Fruit fly (Drosophila melanogaster) whole organism, embryonic: Measurements from ENCODE around the gene SKIP.

Experiments
- Bdp1 ChIP-seq: fragments of 200-800 bp; sonication (Bioruptor generic); optimal IDR thresholded peaks from 3 replicates; lab custom pipeline; 2016; ENCODE audit warnings: missing biosample characterization, missing genetic modification characterization
- BtbVII ChIP-seq: fragments of 200-800 bp; sonication (Bioruptor generic); optimal IDR thresholded peaks from 3 replicates; lab custom pipeline; 2017; ENCODE audit warnings: missing biosample characterization, mild to moderate bottlenecking, missing genetic modification characterization
- CG12104 ChIP-seq: fragments of 200-800 bp; sonication (Bioruptor generic); optimal IDR thresholded peaks from 3 replicates; lab custom pipeline; 2016; ENCODE audit warnings: missing biosample characterization, missing genetic modification characterization
- CG13123 ChIP-seq: fragments of 200-800 bp; sonication (Bioruptor generic); optimal IDR thresholded peaks from 2 replicates; lab custom pipeline; 2016; ENCODE audit warnings: missing biosample characterization, missing genetic modification characterization
- CG13424 ChIP-seq: fragments of 200-800 bp; sonication (Bioruptor generic); optimal IDR thresholded peaks from 2 replicates; lab custom pipeline; 2019; ENCODE audit warnings: missing biosample characterization, mild to moderate bottlenecking, missing genetic modification characterization, moderate library complexity
- CG13624 ChIP-seq: fragments of 200-800 bp; sonication (Bioruptor generic); optimal IDR thresholded peaks from 2 replicates; lab custom pipeline; 2016; ENCODE audit warnings: missing biosample characterization, missing genetic modification characterization
- CG15011 ChIP-seq: fragments of 200-800 bp; sonication (Bioruptor generic); optimal IDR thresholded peaks from 3 replicates; lab custom pipeline; 2018; ENCODE audit warnings: missing biosample characterization, mild to moderate bottlenecking, missing genetic modification characterization
- CG15696 ChIP-seq: fragments of 200-800 bp; sonication (Bioruptor generic); optimal IDR thresholded peaks from 2 replicates; lab custom pipeline; 2019; ENCODE audit warnings: missing biosample characterization, mild to moderate bottlenecking, missing genetic modification characterization, moderate library complexity
- CG17385 ChIP-seq: fragments of 200-800 bp; sonication (Bioruptor generic); optimal IDR thresholded peaks from 3 replicates; lab custom pipeline; 2018; ENCODE audit warnings: missing biosample characterization, mild to moderate bottlenecking, missing genetic modification characterization
- CG2712 ChIP-seq: fragments of 200-800 bp; optimal IDR thresholded peaks from 3 replicates; lab custom pipeline; 2019; ENCODE audit warnings: missing biosample characterization, mild to moderate bottlenecking, missing genetic modification characterization, moderate library complexity
- CG30020 ChIP-seq: fragments of 200-800 bp; optimal IDR thresholded peaks from 2 replicates; lab custom pipeline; 2019; ENCODE audit warnings: missing biosample characterization, mild to moderate bottlenecking, missing genetic modification characterization, moderate library complexity
- CG31388 ChIP-seq: fragments of 200-800 bp; sonication (Bioruptor generic); optimal IDR thresholded peaks from 2 replicates; lab custom pipeline; 2016; ENCODE audit warnings: missing biosample characterization, missing genetic modification characterization
- CG3163 ChIP-seq: fragments of 200-800 bp; sonication (Bioruptor generic); optimal IDR thresholded peaks from 3 replicates; lab custom pipeline; 2016; ENCODE audit warnings: missing biosample characterization, missing genetic modification characterization
- CG32767 ChIP-seq: fragments of 200-800 bp; sonication (Bioruptor generic); IDR thresholded peaks from 2 replicates; pipeline ENCODE4 v1.3.6; 2022; ENCODE audit warnings: missing biosample characterization, missing genetic modification characterization
- CG6272 ChIP-seq: fragments of 200-800 bp; sonication (Bioruptor generic); IDR thresholded peaks from 2 replicates; pipeline ENCODE4 v1.3.6; 2022; ENCODE audit warnings: missing biosample characterization, missing genetic modification characterization
- CG6683 ChIP-seq: fragments of 200-800 bp; sonication (Bioruptor generic); optimal IDR thresholded peaks from 2 replicates; lab custom pipeline; 2017; ENCODE audit warnings: missing biosample characterization, mild to moderate bottlenecking, missing genetic modification characterization, missing genetic modification reagents
- CG6689 ChIP-seq: fragments of 200-800 bp; sonication (Bioruptor generic); IDR thresholded peaks from 2 replicates; pipeline ENCODE4 v1.3.6; 2022; ENCODE audit warnings: missing biosample characterization, missing genetic modification characterization
- CG7271 ChIP-seq: fragments of 200-800 bp; sonication (Bioruptor generic); optimal IDR thresholded peaks from 2 replicates; lab custom pipeline; 2018; ENCODE audit warnings: missing biosample characterization, mild to moderate bottlenecking, missing genetic modification characterization, moderate library complexity
- CG7786 ChIP-seq: fragments of 200-800 bp; sonication (Bioruptor generic); optimal IDR thresholded peaks from 2 replicates; lab custom pipeline; 2016; ENCODE audit warnings: missing biosample characterization, missing genetic modification characterization
- CkIIα-i1 ChIP-seq: fragments of 200-800 bp; sonication (Bioruptor generic); IDR thresholded peaks from 2 replicates; pipeline ENCODE4 v1.3.6; 2022; ENCODE audit warnings: missing biosample characterization, missing genetic modification characterization
- H2.0 ChIP-seq: fragments of 200-800 bp; sonication (Bioruptor generic); IDR thresholded peaks from 2 replicates; pipeline ENCODE4 v1.3.6; 2022; ENCODE audit warnings: missing biosample characterization, missing genetic modification characterization
- NK7.1 ChIP-seq: fragments of 200-800 bp; sonication (Bioruptor generic); optimal IDR thresholded peaks from 3 replicates; lab custom pipeline; 2016; ENCODE audit warnings: missing biosample characterization, missing genetic modification characterization
- Neu2 ChIP-seq: fragments of 200-800 bp; sonication (Bioruptor generic); optimal IDR thresholded peaks from 3 replicates; lab custom pipeline; 2016; ENCODE audit warnings: missing biosample characterization, missing genetic modification characterization, borderline replicate concordance
- Ravus ChIP-seq: fragments of 200-800 bp; sonication (Bioruptor generic); IDR thresholded peaks from 2 replicates; pipeline ENCODE4 v1.3.6; 2022; ENCODE audit warnings: missing biosample characterization, missing genetic modification characterization
- Rfx ChIP-seq: fragments of 200-800 bp; sonication (Bioruptor generic); IDR thresholded peaks from 2 replicates; pipeline ENCODE4 v1.3.6; 2022; ENCODE audit warnings: missing biosample characterization, missing genetic modification characterization
- Side ChIP-seq: fragments of 200-800 bp; sonication (Bioruptor generic); optimal IDR thresholded peaks from 2 replicates; lab custom pipeline; 2016; ENCODE audit warnings: missing biosample characterization, missing genetic modification characterization
- Usf ChIP-seq: fragments of 200-800 bp; sonication (Bioruptor generic); optimal IDR thresholded peaks from 2 replicates; lab custom pipeline; 2017; ENCODE audit warnings: missing genotype, missing biosample characterization, missing genetic modification characterization
- bsh ChIP-seq, 2 experiments: fragments of 200-800 bp; sonication (Bioruptor generic); optimal IDR thresholded peaks; 2 replicates each; lab custom pipeline; 2017 to 2018; ENCODE audit warnings: mild to moderate bottlenecking in 2 of 2, missing biosample characterization in 2 of 2, missing genetic modification characterization in 2 of 2, moderate library complexity in 1 of 2
- corto ChIP-seq: fragments of 200-800 bp; sonication (Bioruptor generic); optimal IDR thresholded peaks from 2 replicates; lab custom pipeline; 2016; ENCODE audit warnings: missing biosample characterization, mild to moderate bottlenecking, missing genetic modification characterization, moderate library complexity
- da ChIP-seq: fragments of 200-800 bp; sonication (Bioruptor generic); optimal IDR thresholded peaks from 2 replicates; lab custom pipeline; 2016; ENCODE audit warnings: missing biosample characterization, missing genetic modification characterization
- dmrt99B ChIP-seq: fragments of 200-800 bp; sonication (Bioruptor generic); optimal IDR thresholded peaks from 2 replicates; lab custom pipeline; 2018; ENCODE audit warnings: missing biosample characterization, mild to moderate bottlenecking, missing genetic modification characterization, moderate library complexity
- eve ChIP-seq, 2 experiments: fragments of >200 bp; optimal IDR thresholded peaks; 2 replicates each; lab custom pipeline; 2017; ENCODE audit warnings: missing biosample characterization in 2 of 2, missing genetic modification characterization in 2 of 2
- exex ChIP-seq: fragments of 200-800 bp; sonication (Bioruptor generic); optimal IDR thresholded peaks from 4 replicates; lab custom pipeline; 2018; ENCODE audit warnings: missing biosample characterization, mild to moderate bottlenecking, missing genetic modification characterization, moderate library complexity
- fu2 ChIP-seq: fragments of 200-800 bp; sonication (Bioruptor generic); optimal IDR thresholded peaks from 2 replicates; lab custom pipeline; 2016; ENCODE audit warnings: missing biosample characterization, missing genetic modification characterization
- gsb ChIP-seq: fragments of 200-800 bp; sonication (Bioruptor generic); IDR thresholded peaks from 2 replicates; pipeline ENCODE4 v1.3.6; 2022; ENCODE audit warnings: missing biosample characterization, missing genetic modification characterization
- ken ChIP-seq: fragments of 200-800 bp; sonication (Bioruptor generic); IDR thresholded peaks from 3 replicates; pipeline ENCODE4 v1.3.6; 2022; ENCODE audit warnings: missing biosample characterization, missing genetic modification characterization
- lmd ChIP-seq: fragments of 200-800 bp; sonication (Bioruptor generic); IDR thresholded peaks from 2 replicates; pipeline ENCODE4 v1.3.6; 2022; ENCODE audit warnings: missing biosample characterization, missing genetic modification characterization
- otp ChIP-seq: fragments of 200-800 bp; sonication (Bioruptor generic); IDR thresholded peaks from 3 replicates; pipeline ENCODE4, ENCODE4 v1.3.6; 2022; ENCODE audit warnings: missing biosample characterization, missing genetic modification characterization
- pfk ChIP-seq: fragments of 200-800 bp; sonication (Bioruptor generic); optimal IDR thresholded peaks from 2 replicates; lab custom pipeline; 2018; ENCODE audit warnings: missing biosample characterization, mild to moderate bottlenecking, missing genetic modification characterization, moderate library complexity
- psq ChIP-seq: fragments of 200-800 bp; sonication (Bioruptor generic); optimal IDR thresholded peaks from 2 replicates; lab custom pipeline; 2017; ENCODE audit warnings: missing biosample characterization, missing genetic modification characterization
- run ChIP-seq: fragments of 200-800 bp; sonication (Bioruptor generic); optimal IDR thresholded peaks from 3 replicates; lab custom pipeline; 2018; ENCODE audit warnings: missing biosample characterization, mild to moderate bottlenecking, missing genetic modification characterization
- sc ChIP-seq, 3 experiments: fragments of >200 bp in 2 of 3; fragments of 200-800 bp in 1 of 3; sonication (Bioruptor generic) in 1 of 3; optimal IDR thresholded peaks; 2 replicates in 2 of 3; 3 replicates in 1 of 3; lab custom pipeline; 2017; ENCODE audit warnings: mild to moderate bottlenecking in 1 of 3, missing biosample characterization in 1 of 3, missing genetic modification characterization in 1 of 3, missing genetic modification reagents in 1 of 3
- sim ChIP-seq: fragments of 200-800 bp; sonication (Bioruptor generic); IDR thresholded peaks from 2 replicates; pipeline ENCODE4 v1.3.6; 2022; ENCODE audit warnings: missing biosample characterization, missing genetic modification characterization
- sqz ChIP-seq: fragments of 200-800 bp; sonication (Bioruptor generic); optimal IDR thresholded peaks from 3 replicates; lab custom pipeline; 2018; ENCODE audit warnings: missing biosample characterization, mild to moderate bottlenecking, missing genetic modification characterization
- sr ChIP-seq: fragments of 200-800 bp; sonication (Bioruptor generic); IDR thresholded peaks from 3 replicates; pipeline ENCODE4 v1.3.6; 2022; ENCODE audit warnings: missing biosample characterization, missing genetic modification characterization
- tap ChIP-seq: fragments of 200-800 bp; optimal IDR thresholded peaks from 3 replicates; lab custom pipeline; 2019; ENCODE audit warnings: missing biosample characterization, mild to moderate bottlenecking, missing genetic modification characterization, moderate library complexity
- tup ChIP-seq: fragments of 200-800 bp; sonication (Bioruptor generic); optimal IDR thresholded peaks from 2 replicates; lab custom pipeline; 2016; ENCODE audit warnings: missing biosample characterization, mild to moderate bottlenecking, missing genetic modification characterization, moderate library complexity
- tx ChIP-seq: fragments of 200-800 bp; sonication (Bioruptor generic); optimal IDR thresholded peaks from 2 replicates; lab custom pipeline; 2016; ENCODE audit warnings: missing biosample characterization, missing genetic modification characterization
- unc-4 ChIP-seq: fragments of 200-800 bp; sonication (Bioruptor generic); IDR thresholded peaks from 2 replicates; pipeline ENCODE4 v1.3.6; 2022; ENCODE audit warnings: missing biosample characterization, missing genetic modification characterization; ENCODE audit not compliant: partially characterized antibody

Gene SKIP

DNA sequence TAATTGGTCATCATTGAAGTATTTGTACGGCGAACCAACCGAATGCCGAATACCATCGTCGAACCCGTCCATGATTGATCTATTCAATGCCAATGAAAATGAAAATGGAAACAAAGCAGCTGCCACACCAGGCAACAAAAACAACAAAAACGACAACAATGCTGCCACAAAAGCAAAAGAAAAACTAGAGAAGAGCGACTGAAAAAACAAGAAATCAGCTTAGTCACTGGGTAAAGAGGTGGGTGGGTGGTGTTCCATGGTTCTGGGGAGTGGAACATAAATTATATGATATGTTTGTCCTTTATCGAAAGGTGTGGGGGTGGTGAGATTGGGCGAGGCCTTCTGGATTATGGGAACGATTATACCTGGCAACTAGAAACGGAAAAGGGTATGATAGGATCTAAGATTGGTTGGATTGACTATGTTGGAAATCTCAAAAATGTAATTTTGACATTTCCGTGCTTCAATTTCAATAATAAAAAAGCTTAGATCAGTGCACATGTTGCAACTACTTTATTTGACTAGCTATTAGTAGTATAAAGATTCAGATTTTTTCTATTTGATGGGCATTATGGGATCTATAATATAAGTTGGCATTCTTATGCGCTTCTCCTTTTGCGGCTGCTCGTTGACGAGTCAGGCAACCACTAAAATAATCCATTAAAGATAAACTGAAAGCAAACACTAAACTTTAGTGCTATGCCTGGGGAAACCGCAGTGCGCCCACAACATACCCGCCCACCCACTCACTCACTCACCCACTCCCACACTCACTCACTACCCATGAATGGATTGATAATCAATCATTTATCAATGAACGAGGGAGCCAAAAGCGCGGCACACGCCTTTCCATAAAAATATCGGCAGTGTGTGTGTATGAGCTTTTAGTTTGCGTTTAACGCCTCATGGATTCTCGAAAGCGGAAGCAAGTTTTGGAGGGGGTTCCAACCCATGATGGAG, 39.1 kb downstream of the SKIP start (continued):
- no peak for TF ChIP-seq Side (GFP tag; lab: Kevin White, UChicago)
- TF ChIP-seq Usf (GFP tag; lab: Kevin White, UChicago) = no peak
- no peak for TF ChIP-seq CG30020 (tag; lab: Kevin White, UChicago)
- TF ChIP-seq dmrt99B (tag; lab: Kevin White, UChicago) = peak; percentile 57
- no peak for TF ChIP-seq CG3163 (GFP tag; lab: Kevin White, UChicago)
- TF ChIP-seq sr (GFP tag; lab: Robert Waterston, UW) = peak; percentile 97
- TF ChIP-seq CG32767 (GFP tag; lab: Robert Waterston, UW) = no peak
- TF ChIP-seq pfk (GFP tag; lab: Kevin White, UChicago) = no peak
- no peak for TF ChIP-seq corto (GFP tag; lab: Kevin White, UChicago)
- no peak for TF ChIP-seq sim (GFP tag; lab: Robert Waterston, UW)
- TF ChIP-seq CG13424 (tag; lab: Kevin White, UChicago) = peak; percentile 24
- no peak for TF ChIP-seq fu2
- TF ChIP-seq lmd (GFP tag; lab: Robert Waterston, UW) = peak; percentile 45
- TF ChIP-seq Bdp1 (GFP tag; lab: Kevin White, UChicago) = no peak
- TF ChIP-seq psq (GFP tag; lab: Kevin White, UChicago) = no peak
- TF ChIP-seq tx = no peak
- TF ChIP-seq tap (tag; lab: Kevin White, UChicago) = no peak
- TF ChIP-seq Neu2 (GFP tag; lab: Kevin White, UChicago) = no peak
- no peak for TF ChIP-seq CkIIα-i1 (GFP tag; lab: Robert Waterston, UW)
- TF ChIP-seq CG15696 = no peak
- TF ChIP-seq CG2712 (tag; lab: Kevin White, UChicago) = peak; percentile 28
- no peak for TF ChIP-seq CG6272 (GFP tag; lab: Robert Waterston, UW)
- TF ChIP-seq CG31388 = no peak
- no peak for TF ChIP-seq tup (GFP tag; lab: Kevin White, UChicago)
- TF ChIP-seq CG6689 (GFP tag; lab: Robert Waterston, UW) = no peak
- no peak for TF ChIP-seq BtbVII (GFP tag; lab: Kevin White, UChicago)
- no peak for TF ChIP-seq NK7.1
- peak in 1 of 2 experiments; percentile 43 for TF ChIP-seq eve (GFP tag; optimal IDR thresholded peaks at IDR 0.05; lab: Kevin White, UChicago)
- TF ChIP-seq CG12104 (GFP tag; lab: Kevin White, UChicago) = no peak
- no peak for TF ChIP-seq H2.0 (GFP tag; lab: Robert Waterston, UW)
- TF ChIP-seq otp (GFP tag; lab: Robert Waterston, UW) = no peak
- no peak for TF ChIP-seq sqz (GFP tag; lab: Kevin White, UChicago)
- TF ChIP-seq CG7786 (GFP tag; lab: Kevin White, UChicago) = no peak
- no peak for TF ChIP-seq CG13624 (GFP tag; lab: Kevin White, UChicago)
- no peak for TF ChIP-seq CG6683 (GFP tag; lab: Kevin White, UChicago)
- 0 out of 3 replicates have a peak, but pooled peaks have one; percentile 49 for TF ChIP-seq ken (GFP tag; lab: Robert Waterston, UW)
- no peak for TF ChIP-seq Ravus (GFP tag; lab: Robert Waterston, UW)
- TF ChIP-seq bsh (GFP tag; optimal IDR thresholded peaks at IDR 0.05; lab: Kevin White, UChicago) = peak in 1 of 2 experiments; percentile 52
- 0 out of 2 replicates have a peak, but pooled peaks have one; percentile 20 for TF ChIP-seq Rfx (GFP tag; lab: Robert Waterston, UW)
- TF ChIP-seq gsb (GFP tag; lab: Robert Waterston, UW) = no peak
- peak; percentile 1 for TF ChIP-seq CG17385 (GFP tag; lab: Kevin White, UChicago)
- no peak for TF ChIP-seq CG13123
- TF ChIP-seq exex = peak; percentile 7
- TF ChIP-seq unc-4 (GFP tag; lab: Robert Waterston, UW) = no peak
- no peak for TF ChIP-seq sc (optimal IDR thresholded peaks at IDR 0.05; lab: Kevin White, UChicago)
- no peak for TF ChIP-seq sc (GFP tag; optimal IDR thresholded peaks at IDR 0.05; lab: Kevin White, UChicago)
- no peak for TF ChIP-seq CG7271
- TF ChIP-seq da (GFP tag; lab: Kevin White, UChicago) = no peak
- no peak for TF ChIP-seq CG15011 (GFP tag; lab: Kevin White, UChicago)
- no peak for TF ChIP-seq run
